Worm (Caenorhabditis elegans) whole organism, young adult: ENCODE data around the gene msp-56.

Experiments used
- F22D6.2 ChIP-seq: sonication (generic microtip); optimal IDR thresholded peaks from 2 replicates; lab custom pipeline; 2016; ENCODE audit warnings: mild to moderate bottlenecking, missing genetic modification characterization, missing compliant biosample characterization
- F23B12.7 ChIP-seq: sonication (generic microtip); optimal IDR thresholded peaks from 2 replicates; lab custom pipeline; 2017; ENCODE audit warnings: missing genetic modification characterization, mild to moderate bottlenecking, missing compliant biosample characterization, antibody characterized with exemption, moderate library complexity; ENCODE audit not compliant: insufficient read depth
- F33H1.4 ChIP-seq: fragments of 200-800 bp; sonication (Bioruptor generic); IDR thresholded peaks from 2 replicates; pipeline ENCODE4 v1.3.6; 2022; ENCODE audit warnings: missing genetic modification reagents, missing genetic modification characterization, missing compliant biosample characterization
- F52B5.7 ChIP-seq: sonication (generic microtip); optimal IDR thresholded peaks from 2 replicates; lab custom pipeline; 2016; ENCODE audit warnings: mild to moderate bottlenecking, missing genetic modification characterization, missing compliant biosample characterization
- T26A5.8 ChIP-seq: sonication (generic microtip); optimal IDR thresholded peaks from 2 replicates; lab custom pipeline; 2016; ENCODE audit warnings: missing genetic modification characterization, missing compliant biosample characterization
- Y79H2A.3 ChIP-seq: fragments of 200-800 bp; sonication (Bioruptor generic); conservative IDR thresholded peaks from 2 replicates; pipeline ENCODE4 v1.3.6; 2022; ENCODE audit warnings: missing genetic modification reagents, missing genetic modification characterization, missing compliant biosample characterization
- Y95B8A.8 ChIP-seq: fragments of 200-800 bp; sonication (Bioruptor generic); IDR thresholded peaks from 2 replicates; pipeline ENCODE4 v1.3.6; 2022; ENCODE audit warnings: missing genetic modification reagents, missing genetic modification characterization, missing compliant biosample characterization
- athp-1 ChIP-seq: sonication (generic microtip); optimal IDR thresholded peaks from 2 replicates; lab custom pipeline; 2017; ENCODE audit warnings: mild to moderate bottlenecking, missing genetic modification characterization, missing compliant biosample characterization
- attf-3 ChIP-seq: fragments of 200-800 bp; sonication (Bioruptor generic); conservative IDR thresholded peaks from 2 replicates; pipeline ENCODE4 v1.3.6; 2022; ENCODE audit warnings: missing genetic modification reagents, missing genetic modification characterization, missing compliant biosample characterization
- ceh-100 ChIP-seq: fragments of 200-800 bp; sonication (Bioruptor generic); IDR thresholded peaks from 2 replicates; pipeline ENCODE4 v1.3.6; 2022; ENCODE audit warnings: missing genetic modification reagents, missing genetic modification characterization, missing compliant biosample characterization
- ceh-58 ChIP-seq: fragments of 200-800 bp; sonication (Bioruptor generic); IDR thresholded peaks from 2 replicates; pipeline ENCODE4 v1.3.6; 2022; ENCODE audit warnings: missing genetic modification characterization, missing compliant biosample characterization
- dpff-1 ChIP-seq: sonication (generic microtip); optimal IDR thresholded peaks from 2 replicates; lab custom pipeline; 2017; ENCODE audit warnings: mild to moderate bottlenecking, missing genetic modification characterization, missing compliant biosample characterization
- dpl-1 ChIP-seq: fragments of 150-350 bp; optimal IDR thresholded peaks from 2 replicates; lab custom pipeline; 2014; ENCODE audit warnings: missing biosample characterization, missing genetic modification reagents, missing genetic modification characterization
- egl-44 ChIP-seq: fragments of 200-800 bp; sonication (Bioruptor generic); IDR thresholded peaks from 2 replicates; pipeline ENCODE4 v1.3.6; 2022; ENCODE audit warnings: missing genetic modification reagents, missing genetic modification characterization, missing compliant biosample characterization
- egrh-3 ChIP-seq: fragments of 200-800 bp; sonication (Bioruptor generic); IDR thresholded peaks from 2 replicates; pipeline ENCODE4 v1.3.6; 2022; ENCODE audit warnings: missing genetic modification reagents, missing genetic modification characterization, missing compliant biosample characterization
- fkh-3 ChIP-seq: sonication (generic microtip); optimal IDR thresholded peaks from 2 replicates; lab custom pipeline; 2016; ENCODE audit warnings: mild to moderate bottlenecking, missing genetic modification characterization, missing compliant biosample characterization
- gei-17 ChIP-seq: fragments of 200-800 bp; sonication (Bioruptor generic); optimal IDR thresholded peaks from 2 replicates; lab custom pipeline; 2018; ENCODE audit warnings: mild to moderate bottlenecking, missing genetic modification characterization, missing compliant biosample characterization
- him-1 ChIP-seq: sonication (generic microtip); optimal IDR thresholded peaks from 2 replicates; lab custom pipeline; 2016; ENCODE audit warnings: missing genotype, missing genetic modification reagents, missing genetic modification characterization, missing compliant biosample characterization
- hsf-1 ChIP-seq: fragments of 200-800 bp; sonication (Bioruptor generic); IDR thresholded peaks from 2 replicates; pipeline ENCODE4 v1.3.6; 2022; ENCODE audit warnings: missing genetic modification reagents, missing genetic modification characterization, missing compliant biosample characterization
- lag-1 ChIP-seq: fragments of 200-800 bp; sonication (Bioruptor generic); IDR thresholded peaks from 2 replicates; pipeline ENCODE4 v1.3.6; 2022; ENCODE audit warnings: missing genetic modification reagents, missing genetic modification characterization, missing compliant biosample characterization
- let-607 ChIP-seq, 2 experiments: fragments of 200-800 bp in 1 of 2; sonication (Bioruptor generic) in 1 of 2; sonication (generic microtip) in 1 of 2; optimal IDR thresholded peaks; 2 replicates each; lab custom pipeline; 2016 to 2018; ENCODE audit warnings: mild to moderate bottlenecking in 2 of 2, missing compliant biosample characterization in 2 of 2, missing genetic modification characterization in 2 of 2, moderate library complexity in 2 of 2, missing genotype in 1 of 2
- lin-26 ChIP-seq: fragments of 200-800 bp; sonication (Bioruptor generic); IDR thresholded peaks from 2 replicates; pipeline ENCODE4 v1.3.6; 2022; ENCODE audit warnings: missing genetic modification reagents, missing genetic modification characterization, missing compliant biosample characterization
- lin-40 ChIP-seq: sonication (generic microtip); optimal IDR thresholded peaks from 2 replicates; lab custom pipeline; 2016; ENCODE audit warnings: missing genetic modification characterization, mild to moderate bottlenecking, missing compliant biosample characterization, missing genotype, missing genetic modification reagents
- lin-54 ChIP-seq: fragments of 200-800 bp; sonication (Bioruptor generic); optimal IDR thresholded peaks from 2 replicates; lab custom pipeline; 2018; ENCODE audit warnings: mild to moderate bottlenecking, missing genetic modification characterization, missing compliant biosample characterization
- lsl-1 ChIP-seq: fragments of 200-800 bp; sonication (Bioruptor generic); optimal IDR thresholded peaks from 2 replicates; lab custom pipeline; 2018; ENCODE audit warnings: mild to moderate bottlenecking, missing genetic modification characterization, moderate library complexity, missing compliant biosample characterization
- madf-6 ChIP-seq: fragments of 200-800 bp; sonication (Bioruptor generic); IDR thresholded peaks from 2 replicates; pipeline ENCODE4 v1.3.6; 2022; ENCODE audit warnings: missing genetic modification reagents, missing genetic modification characterization, missing compliant biosample characterization
- nfya-1 ChIP-seq: sonication (generic microtip); optimal IDR thresholded peaks from 2 replicates; lab custom pipeline; 2017; ENCODE audit warnings: antibody characterized with exemption, missing compliant biosample characterization, missing genetic modification characterization, borderline replicate concordance; ENCODE audit not compliant: insufficient read depth
- nfyb-1 ChIP-seq: fragments of 200-800 bp; sonication (Bioruptor generic); IDR thresholded peaks from 2 replicates; pipeline ENCODE4 v1.3.6; 2022; ENCODE audit warnings: missing genetic modification reagents, missing genetic modification characterization, missing compliant biosample characterization
- pbrm-1 ChIP-seq: fragments of 200-800 bp; sonication (Bioruptor generic); IDR thresholded peaks from 2 replicates; pipeline ENCODE4 v1.3.6; 2022; ENCODE audit warnings: missing genetic modification reagents, missing genetic modification characterization, missing compliant biosample characterization
- rpc-1 ChIP-seq, 2 experiments: fragments of 150-350 bp in 1 of 2; sonication (generic microtip) in 1 of 2; optimal IDR thresholded peaks; 2 replicates each; lab custom pipeline; 2014 to 2018; ENCODE audit warnings: missing biosample characterization in 1 of 2, missing genetic modification characterization in 1 of 2, missing genetic modification reagents in 1 of 2, missing genotype in 1 of 2
- sdz-38 ChIP-seq: sonication (generic microtip); optimal IDR thresholded peaks from 2 replicates; lab custom pipeline; 2016; ENCODE audit warnings: missing genotype, missing genetic modification characterization, missing compliant biosample characterization
- snpc-1.3 ChIP-seq: sonication (generic microtip); optimal IDR thresholded peaks from 2 replicates; lab custom pipeline; 2017; ENCODE audit warnings: missing genetic modification characterization, mild to moderate bottlenecking, missing compliant biosample characterization, antibody characterized with exemption, moderate library complexity, missing genotype, missing genetic modification reagents; ENCODE audit not compliant: insufficient read depth
- somi-1 ChIP-seq: fragments of 200-800 bp; sonication (Bioruptor generic); optimal IDR thresholded peaks from 2 replicates; lab custom pipeline; 2018; ENCODE audit warnings: mild to moderate bottlenecking, missing genetic modification characterization, missing compliant biosample characterization
- tlf-1 ChIP-seq: fragments of 200-800 bp; sonication (Bioruptor generic); optimal IDR thresholded peaks from 2 replicates; lab custom pipeline; 2018; ENCODE audit warnings: mild to moderate bottlenecking, missing genetic modification characterization, missing compliant biosample characterization
- unc-130 ChIP-seq: sonication (generic microtip); optimal IDR thresholded peaks from 2 replicates; lab custom pipeline; 2016; ENCODE audit warnings: missing genetic modification reagents, missing genetic modification characterization, missing compliant biosample characterization
- ztf-28 ChIP-seq: fragments of 200-800 bp; sonication (Bioruptor generic); IDR thresholded peaks from 2 replicates; pipeline ENCODE4 v1.3.6; 2022; ENCODE audit warnings: missing genetic modification reagents, missing genetic modification characterization, missing compliant biosample characterization
- ztf-3 ChIP-seq: fragments of 200-800 bp; sonication (Bioruptor generic); optimal IDR thresholded peaks from 2 replicates; lab custom pipeline; 2018; ENCODE audit warnings: mild to moderate bottlenecking, missing genetic modification characterization, missing compliant biosample characterization
- ztf-6 ChIP-seq: fragments of 200-800 bp; sonication (Bioruptor generic); IDR thresholded peaks from 2 replicates; pipeline ENCODE4 v1.3.6; 2022; ENCODE audit warnings: missing genetic modification reagents, missing genetic modification characterization, missing compliant biosample characterization

Gene msp-56

ce11 chrIV:9884257-9884656 is 42.9 kb downstream of the msp-56 start, which contains the start of the genes prp-18 and mccc-1 (continued):
- TF ChIP-seq athp-1 (tag; lab: Kevin White, UChicago) (no peak), madf-6 (GFP tag; lab: Robert Waterston, UW) (peak; percentile 23; the same call in 1 of the 2 replicates), F52B5.7 (no peak), attf-3 (GFP tag; lab: Robert Waterston, UW) (no peak), ztf-3 (no peak), sdz-38 (tag; lab: Kevin White, UChicago) (no peak), ceh-100 (no peak), ztf-28 (GFP tag; lab: Robert Waterston, UW) (no peak), F33H1.4 (GFP tag; lab: Robert Waterston, UW) (peak; percentile 47; the same call in 1 of the 2 replicates), T26A5.8 (tag; lab: Kevin White, UChicago) (no peak), tlf-1 (GFP tag; lab: Kevin White, UChicago) (no peak), Y79H2A.3 (no peak), F23B12.7 (tag; lab: Kevin White, UChicago) (peak; percentile 63), unc-130 (peak; percentile 2), ceh-58 (GFP tag; lab: Robert Waterston, UW) (no peak), hsf-1 (GFP tag; lab: Robert Waterston, UW) (no peak), F22D6.2 (no peak), snpc-1.3 (tag; lab: Kevin White, UChicago) (peak; percentile 16), nfya-1 (no peak), fkh-3 (tag; lab: Kevin White, UChicago) (no peak), somi-1 (GFP tag; lab: Kevin White, UChicago) (no peak)

- TF ChIP-seq lin-26 (GFP tag; lab: Robert Waterston, UW), result no peak
- TF ChIP-seq egrh-3 (GFP tag; lab: Robert Waterston, UW), result no peak
- TF ChIP-seq egl-44, result no peak
- no peak for TF ChIP-seq dpff-1 (tag; lab: Kevin White, UChicago)
- no peak for TF ChIP-seq rpc-1 (optimal IDR thresholded peaks at IDR 0.05; lab: Kevin White, UChicago)
- TF ChIP-seq rpc-1 (tag; optimal IDR thresholded peaks at IDR 0.05; lab: Kevin White, UChicago), result no peak
- TF ChIP-seq him-1 (tag; lab: Kevin White, UChicago), result no peak
- no peak for TF ChIP-seq dpl-1 (GFP tag; lab: Kevin White, UChicago)
- TF ChIP-seq ztf-6 (GFP tag; lab: Robert Waterston, UW), result no peak
- no peak for TF ChIP-seq let-607 (tag; optimal IDR thresholded peaks at IDR 0.05; lab: Kevin White, UChicago)
- TF ChIP-seq lin-40, result no peak
- no peak for TF ChIP-seq lsl-1 (GFP tag; lab: Kevin White, UChicago)
- no peak for TF ChIP-seq gei-17 (GFP tag; lab: Kevin White, UChicago)
- no peak for TF ChIP-seq lin-54 (GFP tag; lab: Kevin White, UChicago)
- TF ChIP-seq nfyb-1 (GFP tag; lab: Robert Waterston, UW), result no peak
- TF ChIP-seq pbrm-1 (GFP tag; lab: Robert Waterston, UW), result no peak
- no peak for TF ChIP-seq lag-1 (GFP tag; lab: Robert Waterston, UW)
- no peak for TF ChIP-seq Y95B8A.8
- TF ChIP-seq, all 124 proteins: peak for 0
These were observed 48.5 kb downstream of the msp-56 start, which contains the start of gene ttbk-3 for ce11 chrIV:9889857-9890256. TSS of gene ttbk-3 (minus strand) at chrIV:9889957.
